Worm (Caenorhabditis elegans) whole organism, midembryonic: Measurements from ENCODE around the gene unc-25.

ENCODE experiments used
- T22C8.4 ChIP-seq: fragments of 200-800 bp; sonication (Bioruptor generic); IDR thresholded peaks from 2 replicates; pipeline ENCODE4 v1.3.6; 2022; ENCODE audit warnings: missing genetic modification characterization, missing compliant biosample characterization
- cog-1 ChIP-seq: sonication (generic microtip); optimal IDR thresholded peaks from 2 replicates; lab custom pipeline; 2016; ENCODE audit warnings: missing genetic modification characterization, missing compliant biosample characterization
- flt-1 ChIP-seq: fragments of 200-800 bp; sonication (Bioruptor generic); IDR thresholded peaks from 2 replicates; pipeline ENCODE4 v1.3.6; 2022; ENCODE audit warnings: missing genetic modification characterization, missing compliant biosample characterization
- klf-2 ChIP-seq: fragments of 200-800 bp; sonication (Bioruptor generic); conservative IDR thresholded peaks from 2 replicates; pipeline ENCODE4 v1.3.6; 2022; ENCODE audit warnings: missing genetic modification reagents, missing genetic modification characterization, missing compliant biosample characterization
- med-1 ChIP-seq: sonication (generic microtip); optimal IDR thresholded peaks from 2 replicates; lab custom pipeline; 2017; ENCODE audit warnings: missing genetic modification characterization, mild to moderate bottlenecking, missing compliant biosample characterization, antibody characterized with exemption, missing genetic modification reagents; ENCODE audit not compliant: insufficient read depth
- ref-1 ChIP-seq: fragments of 200-800 bp; sonication (Bioruptor generic); conservative IDR thresholded peaks from 2 replicates; pipeline ENCODE4 v1.3.6; 2022; ENCODE audit warnings: missing genetic modification reagents, missing genetic modification characterization, missing compliant biosample characterization
- tab-1 ChIP-seq: fragments of 200-800 bp; sonication (Bioruptor generic); IDR thresholded peaks from 2 replicates; pipeline ENCODE4 v1.3.6; 2022; ENCODE audit warnings: missing genetic modification characterization, missing compliant biosample characterization
- ztf-29 ChIP-seq: fragments of 200-800 bp; sonication (Bioruptor generic); IDR thresholded peaks from 2 replicates; pipeline ENCODE4 v1.3.6; 2022; ENCODE audit warnings: missing genetic modification reagents, missing genetic modification characterization, missing compliant biosample characterization

DNA sequence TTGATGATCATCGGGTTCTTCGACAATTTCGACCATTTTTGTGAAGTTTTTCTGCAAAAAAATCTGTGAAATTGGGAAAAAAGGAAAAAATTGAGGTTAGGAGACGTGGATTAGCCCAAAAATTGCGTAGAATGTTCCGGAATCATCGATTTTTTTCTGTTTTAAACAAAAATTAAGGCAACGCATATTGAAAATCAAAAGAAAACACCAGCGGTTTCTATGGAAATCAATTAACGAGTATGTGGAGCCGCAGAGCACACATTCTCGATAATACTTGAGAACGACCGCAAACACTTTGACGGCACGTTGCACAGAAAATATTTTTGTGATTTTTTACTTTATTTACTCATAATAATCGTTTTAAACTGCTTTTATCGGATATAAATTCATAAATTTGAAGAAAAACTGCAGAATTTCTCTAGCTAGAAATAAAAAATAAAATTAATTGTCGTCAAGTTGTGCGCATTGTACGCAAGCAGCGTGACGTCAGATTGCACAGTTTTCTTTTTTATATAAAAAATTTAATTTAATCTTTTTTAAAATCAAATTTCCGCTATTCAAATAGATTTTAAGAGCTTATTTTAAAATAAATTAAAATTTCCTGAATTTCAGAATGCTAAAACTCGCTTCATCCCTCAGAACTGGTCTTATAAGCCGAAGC is 16.4 kb upstream of the unc-25 start, which contains the start of the genes npp-25 and mrps-10:
- TF ChIP-seq ref-1, result no peak
- TF ChIP-seq med-1, result no peak
- no peak for TF ChIP-seq tab-1 (GFP tag; lab: Robert Waterston, UW)
- TF ChIP-seq flt-1 (GFP tag; lab: Robert Waterston, UW), result no peak
- TF ChIP-seq klf-2 (GFP tag; lab: Robert Waterston, UW), result no peak
- TF ChIP-seq ztf-29, result no peak
- TF ChIP-seq cog-1 (tag; lab: Kevin White, UChicago), result no peak
- TF ChIP-seq T22C8.4, result no peak
